Worm (Caenorhabditis elegans) whole organism, midembryonic: ENCODE data around the gene str-220.

ENCODE experiments used
- T22C8.4 ChIP-seq: fragments of 200-800 bp; sonication (Bioruptor generic); IDR thresholded peaks from 2 replicates; pipeline ENCODE4 v1.3.6; 2022; ENCODE audit warnings: missing genetic modification characterization, missing compliant biosample characterization
- cog-1 ChIP-seq: sonication (generic microtip); optimal IDR thresholded peaks from 2 replicates; lab custom pipeline; 2016; ENCODE audit warnings: missing genetic modification characterization, missing compliant biosample characterization
- flt-1 ChIP-seq: fragments of 200-800 bp; sonication (Bioruptor generic); IDR thresholded peaks from 2 replicates; pipeline ENCODE4 v1.3.6; 2022; ENCODE audit warnings: missing genetic modification characterization, missing compliant biosample characterization
- klf-2 ChIP-seq: fragments of 200-800 bp; sonication (Bioruptor generic); conservative IDR thresholded peaks from 2 replicates; pipeline ENCODE4 v1.3.6; 2022; ENCODE audit warnings: missing genetic modification reagents, missing genetic modification characterization, missing compliant biosample characterization
- med-1 ChIP-seq: sonication (generic microtip); optimal IDR thresholded peaks from 2 replicates; lab custom pipeline; 2017; ENCODE audit warnings: missing genetic modification characterization, mild to moderate bottlenecking, missing compliant biosample characterization, antibody characterized with exemption, missing genetic modification reagents; ENCODE audit not compliant: insufficient read depth
- ref-1 ChIP-seq: fragments of 200-800 bp; sonication (Bioruptor generic); conservative IDR thresholded peaks from 2 replicates; pipeline ENCODE4 v1.3.6; 2022; ENCODE audit warnings: missing genetic modification reagents, missing genetic modification characterization, missing compliant biosample characterization
- tab-1 ChIP-seq: fragments of 200-800 bp; sonication (Bioruptor generic); IDR thresholded peaks from 2 replicates; pipeline ENCODE4 v1.3.6; 2022; ENCODE audit warnings: missing genetic modification characterization, missing compliant biosample characterization
- ztf-23 ChIP-seq: fragments of 200-800 bp; sonication (Bioruptor generic); IDR thresholded peaks from 2 replicates; pipeline ENCODE4 v1.3.6; 2022; ENCODE audit warnings: missing genetic modification reagents, missing genetic modification characterization, missing compliant biosample characterization
- ztf-29 ChIP-seq: fragments of 200-800 bp; sonication (Bioruptor generic); IDR thresholded peaks from 2 replicates; pipeline ENCODE4 v1.3.6; 2022; ENCODE audit warnings: missing genetic modification reagents, missing genetic modification characterization, missing compliant biosample characterization

Gene str-220

DNA sequence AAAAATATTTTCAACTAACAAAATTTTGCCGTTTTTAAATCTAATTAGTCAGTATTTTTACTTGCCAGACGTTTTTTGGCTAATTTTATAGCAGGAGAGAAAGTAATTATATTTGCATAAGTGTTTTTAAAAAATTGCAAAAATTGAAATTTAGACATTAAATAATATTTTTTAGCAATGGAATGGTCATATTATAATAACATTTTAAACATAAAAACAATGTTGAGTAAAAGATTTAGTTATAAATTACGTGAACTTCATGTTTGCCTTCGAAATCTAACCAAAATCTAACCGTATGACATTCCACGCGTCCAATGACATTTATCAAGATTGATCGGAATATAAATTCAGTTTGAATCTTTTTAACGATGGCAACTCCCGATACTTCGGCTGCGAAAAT lies 16.8 kb downstream of the str-220 start, which contains the start of gene C34D4.2:
TSS of gene C34D4.2 (plus strand) at position 301 of the 400 bp plus-strand sequence.
- no peak for TF ChIP-seq cog-1 (tag; lab: Kevin White, UChicago)
- no peak for TF ChIP-seq tab-1 (GFP tag; lab: Robert Waterston, UW)
- no peak for TF ChIP-seq med-1 (GFP tag; lab: Kevin White, UChicago)
- TF ChIP-seq ztf-23 (GFP tag; lab: Robert Waterston, UW), result no peak
- no peak for TF ChIP-seq T22C8.4 (GFP tag; lab: Robert Waterston, UW)
- no peak for TF ChIP-seq ztf-29 (GFP tag; lab: Robert Waterston, UW)
- no peak for TF ChIP-seq klf-2 (GFP tag; lab: Robert Waterston, UW)
- no peak for TF ChIP-seq ref-1 (GFP tag; lab: Robert Waterston, UW)
- TF ChIP-seq flt-1 (GFP tag; lab: Robert Waterston, UW), result no peak

DNA sequence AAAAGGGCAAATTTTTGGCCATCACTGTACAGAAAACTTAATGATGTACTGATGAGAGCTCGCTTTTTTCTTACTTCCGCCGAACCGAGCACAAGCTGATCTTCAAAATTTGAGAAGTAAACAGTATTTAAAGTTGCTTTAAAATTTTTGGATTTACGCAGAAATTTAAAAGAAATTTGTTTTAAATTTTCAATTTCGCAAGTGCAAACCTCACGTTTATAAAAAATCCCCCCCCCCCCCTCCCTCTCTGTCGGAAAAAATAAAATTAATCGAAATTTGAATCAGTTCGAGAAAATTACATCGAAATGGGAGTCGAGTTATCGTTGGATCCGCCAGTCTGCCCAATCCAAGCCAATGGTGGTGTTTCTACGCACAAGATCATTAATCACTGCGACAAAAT lies 17.8 kb downstream of the str-220 start, which contains the start of gene C34D4.3:
TSS of gene C34D4.3 (plus strand) at position 301 of the 400 bp plus-strand sequence.
- no peak for TF ChIP-seq tab-1 (GFP tag; lab: Robert Waterston, UW)
- TF ChIP-seq ztf-29 (GFP tag; lab: Robert Waterston, UW), result no peak
- no peak for TF ChIP-seq ref-1 (GFP tag; lab: Robert Waterston, UW)
- TF ChIP-seq ztf-23 (GFP tag; lab: Robert Waterston, UW), result no peak
- no peak for TF ChIP-seq klf-2 (GFP tag; lab: Robert Waterston, UW)
- no peak for TF ChIP-seq cog-1 (tag; lab: Kevin White, UChicago)
- TF ChIP-seq med-1 (GFP tag; lab: Kevin White, UChicago), result no peak
- no peak for TF ChIP-seq flt-1 (GFP tag; lab: Robert Waterston, UW)
- no peak for TF ChIP-seq T22C8.4 (GFP tag; lab: Robert Waterston, UW)

DNA sequence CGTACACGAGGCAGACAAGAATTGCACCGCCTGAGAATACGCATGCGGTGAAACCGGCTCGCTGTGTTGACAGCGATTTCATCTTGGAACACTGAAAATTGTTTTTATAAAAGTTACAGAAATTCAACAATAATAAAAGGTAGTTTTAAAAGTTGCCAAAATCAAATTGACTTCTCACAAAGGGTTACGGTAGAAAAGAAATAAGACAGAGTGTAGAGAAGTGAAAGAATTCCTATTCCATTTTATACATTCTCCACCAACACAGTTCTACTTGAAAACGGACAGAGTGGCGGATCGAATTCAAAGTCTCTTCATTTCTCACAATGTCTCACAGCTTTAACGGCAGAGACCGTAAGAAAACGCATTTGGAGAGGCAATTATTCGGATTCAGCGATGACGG lies 18.7 kb downstream of the str-220 start, which contains the start of gene col-113:
TSS of gene col-113 (minus strand) at position 101 of the 400 bp plus-strand sequence.
- TF ChIP-seq klf-2 (GFP tag; lab: Robert Waterston, UW) (no peak), med-1 (GFP tag; lab: Kevin White, UChicago) (no peak), flt-1 (GFP tag; lab: Robert Waterston, UW) (no peak), ref-1 (GFP tag; lab: Robert Waterston, UW) (no peak), T22C8.4 (GFP tag; lab: Robert Waterston, UW) (no peak), cog-1 (tag; lab: Kevin White, UChicago) (no peak), ztf-23 (GFP tag; lab: Robert Waterston, UW) (no peak), tab-1 (GFP tag; lab: Robert Waterston, UW) (no peak)

DNA sequence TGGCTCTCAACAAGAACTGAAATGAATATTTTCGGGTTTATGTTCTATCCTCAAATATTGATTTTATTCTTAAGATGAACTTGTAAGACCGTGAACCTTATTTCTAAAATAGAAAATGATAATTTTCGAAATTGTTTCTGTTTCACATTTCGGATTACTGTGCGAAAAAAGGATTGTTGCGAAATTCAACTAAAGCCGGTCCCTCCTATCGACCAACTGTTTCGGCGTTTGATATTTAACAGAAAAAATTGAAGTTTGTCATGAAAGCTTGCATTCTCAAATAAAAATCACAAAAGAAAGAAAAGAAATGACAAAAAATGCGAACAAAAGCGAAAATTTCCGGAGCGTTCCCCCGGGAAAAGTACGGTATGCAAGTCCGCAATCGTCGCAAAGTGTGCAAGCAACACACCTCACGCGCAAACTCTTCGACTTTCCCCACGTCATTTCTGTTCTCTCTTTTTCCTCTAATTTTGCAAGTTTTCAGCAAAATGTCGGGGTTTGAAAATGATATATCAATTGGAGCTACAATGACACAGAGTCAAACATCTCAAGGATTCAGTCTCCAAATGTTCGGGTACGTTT lies 22.0 kb downstream of the str-220 start, which contains the start of gene C34D4.4:
TSS of gene C34D4.4 (plus strand) at position 342 of the 582 bp plus-strand sequence.
- TF ChIP-seq cog-1 (tag; lab: Kevin White, UChicago) (no peak), ztf-29 (GFP tag; lab: Robert Waterston, UW) (no peak), ref-1 (GFP tag; lab: Robert Waterston, UW) (no peak), T22C8.4 (GFP tag; lab: Robert Waterston, UW) (no peak), flt-1 (GFP tag; lab: Robert Waterston, UW) (no peak), tab-1 (GFP tag; lab: Robert Waterston, UW) (no peak), ztf-23 (GFP tag; lab: Robert Waterston, UW) (no peak), med-1 (GFP tag; lab: Kevin White, UChicago) (no peak), klf-2 (GFP tag; lab: Robert Waterston, UW) (no peak)

DNA sequence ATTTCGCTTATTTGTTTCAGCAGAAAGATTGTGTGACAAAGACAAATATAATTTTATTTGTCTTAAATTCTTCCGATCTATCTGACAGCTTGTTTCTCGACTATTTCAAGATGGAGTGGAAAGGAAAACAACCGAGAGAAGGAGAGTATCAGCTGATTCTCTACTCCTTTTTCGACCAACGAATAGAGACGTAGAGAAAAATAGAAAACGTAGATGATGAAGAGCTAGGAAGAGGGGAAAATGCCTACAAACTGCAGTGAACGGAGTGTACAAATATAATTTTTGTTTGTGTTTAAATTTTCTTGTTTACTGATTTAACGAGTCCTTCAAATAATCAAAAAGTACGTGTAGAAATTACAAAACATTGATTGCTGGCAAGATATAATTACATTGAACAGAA lies 23.4 kb downstream of the str-220 start:
- no peak for TF ChIP-seq flt-1 (GFP tag; lab: Robert Waterston, UW)
- TF ChIP-seq ref-1 (GFP tag; lab: Robert Waterston, UW), result no peak
- TF ChIP-seq ztf-23 (GFP tag; lab: Robert Waterston, UW), result no peak
- no peak for TF ChIP-seq med-1 (GFP tag; lab: Kevin White, UChicago)
- no peak for TF ChIP-seq tab-1 (GFP tag; lab: Robert Waterston, UW)
- TF ChIP-seq ztf-29 (GFP tag; lab: Robert Waterston, UW), result no peak
- TF ChIP-seq klf-2 (GFP tag; lab: Robert Waterston, UW), result no peak
- TF ChIP-seq cog-1 (tag; lab: Kevin White, UChicago), result no peak
- TF ChIP-seq T22C8.4 (GFP tag; lab: Robert Waterston, UW), result no peak

DNA sequence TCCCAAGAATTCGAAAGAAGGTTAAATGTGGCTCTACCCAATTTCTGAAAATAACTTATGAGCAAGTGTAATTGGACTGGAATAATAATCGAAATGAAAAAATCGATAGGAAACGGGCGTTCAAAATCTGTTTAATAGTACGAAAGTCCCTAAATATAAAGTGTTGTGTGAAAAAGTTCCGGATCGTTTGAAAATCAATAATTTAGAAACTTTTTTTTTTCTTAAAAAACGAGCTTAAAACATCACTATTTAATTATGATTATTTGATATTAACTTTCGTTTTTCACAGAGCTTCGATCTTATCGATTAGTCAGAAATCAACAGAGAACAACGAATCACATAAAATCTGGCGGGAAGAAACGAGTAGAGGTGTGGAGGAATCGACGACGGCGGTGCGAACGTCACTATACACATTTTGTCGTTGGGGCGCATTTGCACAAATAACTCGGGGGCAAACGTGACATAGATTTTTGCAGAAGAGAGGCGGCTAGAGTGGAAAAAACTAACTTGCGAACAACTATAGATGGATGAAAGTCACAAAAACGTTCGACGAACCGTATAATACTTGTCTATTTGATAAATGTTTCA lies 26.4 kb downstream of the str-220 start, which contains the start of gene hecd-1:
TSS of gene hecd-1 (minus strand) at position 51 of the 588 bp plus-strand sequence.
- no peak for TF ChIP-seq ref-1 (GFP tag; lab: Robert Waterston, UW)
- TF ChIP-seq cog-1 (tag; lab: Kevin White, UChicago), result no peak
- no peak for TF ChIP-seq T22C8.4 (GFP tag; lab: Robert Waterston, UW)
- TF ChIP-seq flt-1 (GFP tag; lab: Robert Waterston, UW), result no peak
- TF ChIP-seq ztf-29 (GFP tag; lab: Robert Waterston, UW), result no peak
- TF ChIP-seq ztf-23 (GFP tag; lab: Robert Waterston, UW), result no peak

DNA sequence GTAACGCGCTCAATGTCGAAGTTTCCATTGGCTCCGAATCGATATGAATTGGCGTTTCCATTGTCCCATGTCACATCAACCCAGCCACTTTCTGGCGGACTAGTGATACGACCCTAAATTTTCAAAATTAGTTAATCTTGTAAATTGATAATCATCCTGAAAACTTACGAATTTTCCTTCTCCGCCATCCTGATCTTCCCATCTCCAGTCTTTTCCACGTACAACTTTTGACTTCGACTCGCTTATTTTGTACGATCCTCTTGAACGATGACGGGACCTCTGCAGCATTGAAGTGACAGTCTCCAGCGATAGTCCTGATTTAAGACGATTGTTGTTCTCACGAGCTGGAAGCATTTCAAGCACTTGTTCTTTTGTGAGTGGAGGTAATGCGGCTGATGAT lies 32.0 kb downstream of the str-220 start:
- TF ChIP-seq flt-1 (GFP tag; lab: Robert Waterston, UW), result no peak
- TF ChIP-seq tab-1 (GFP tag; lab: Robert Waterston, UW), result no peak
- no peak for TF ChIP-seq cog-1 (tag; lab: Kevin White, UChicago)
- no peak for TF ChIP-seq ztf-23 (GFP tag; lab: Robert Waterston, UW)
- no peak for TF ChIP-seq ztf-29 (GFP tag; lab: Robert Waterston, UW)
- no peak for TF ChIP-seq ref-1 (GFP tag; lab: Robert Waterston, UW)
- no peak for TF ChIP-seq T22C8.4 (GFP tag; lab: Robert Waterston, UW)
- no peak for TF ChIP-seq med-1 (GFP tag; lab: Kevin White, UChicago)
- TF ChIP-seq klf-2 (GFP tag; lab: Robert Waterston, UW), result no peak

DNA sequence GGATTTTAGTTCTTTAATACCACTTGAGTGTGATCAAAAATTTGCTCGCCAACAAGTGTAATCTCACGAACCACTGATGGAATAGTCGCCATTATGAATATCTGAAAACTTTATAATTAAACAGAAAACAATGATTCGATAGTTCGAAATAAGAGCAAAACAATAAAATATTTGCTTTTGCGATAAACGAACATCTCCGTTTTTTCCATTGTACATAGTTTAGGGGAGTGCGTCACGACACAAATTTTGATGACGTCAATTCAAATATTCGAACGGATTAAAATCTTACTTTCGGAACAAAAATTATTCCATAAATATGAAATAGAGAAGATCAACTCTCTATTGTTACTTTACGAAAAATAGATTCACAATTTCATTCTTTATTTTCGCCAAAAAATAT lies 37.1 kb downstream of the str-220 start, which contains the start of gene mutd-1:
TSS of gene mutd-1 (minus strand) at position 101 of the 400 bp plus-strand sequence.
- TF ChIP-seq cog-1 (tag; lab: Kevin White, UChicago), result no peak
- TF ChIP-seq ref-1 (GFP tag; lab: Robert Waterston, UW), result no peak
- TF ChIP-seq med-1 (GFP tag; lab: Kevin White, UChicago), result no peak
- TF ChIP-seq T22C8.4 (GFP tag; lab: Robert Waterston, UW), result no peak
- TF ChIP-seq ztf-29 (GFP tag; lab: Robert Waterston, UW), result no peak
- no peak for TF ChIP-seq flt-1 (GFP tag; lab: Robert Waterston, UW)
- no peak for TF ChIP-seq klf-2 (GFP tag; lab: Robert Waterston, UW)
- no peak for TF ChIP-seq ztf-23 (GFP tag; lab: Robert Waterston, UW)
- TF ChIP-seq tab-1 (GFP tag; lab: Robert Waterston, UW), result no peak
